Fruit fly (Drosophila melanogaster) whole organism, prepupa: ENCODE measurements around the gene Ccdc58.

ENCODE experiments used
- CG10631 ChIP-seq: fragments of 200-800 bp; sonication (Bioruptor generic); optimal IDR thresholded peaks from 2 replicates; lab custom pipeline; 2016; ENCODE audit warnings: missing biosample characterization, missing genetic modification characterization
- CG11294 ChIP-seq: fragments of 200-800 bp; sonication (Bioruptor generic); IDR thresholded peaks from 2 replicates; pipeline ENCODE4 v1.3.6; 2022; ENCODE audit warnings: missing biosample characterization, missing genetic modification characterization
- CG11762 ChIP-seq: fragments of 200-800 bp; sonication (Bioruptor generic); optimal IDR thresholded peaks from 3 replicates; lab custom pipeline; 2016; ENCODE audit warnings: missing biosample characterization, missing genetic modification characterization; ENCODE audit not compliant: insufficient read depth
- CG11902 ChIP-seq: fragments of 200-800 bp; sonication (Bioruptor generic); optimal IDR thresholded peaks from 3 replicates; lab custom pipeline; 2016; ENCODE audit warnings: missing biosample characterization, missing genetic modification characterization
- CG1621 ChIP-seq: fragments of 200-800 bp; sonication (Bioruptor generic); optimal IDR thresholded peaks from 3 replicates; lab custom pipeline; 2018; ENCODE audit warnings: missing biosample characterization, mild to moderate bottlenecking, missing genetic modification characterization
- CG16779 ChIP-seq: fragments of 200-800 bp; sonication (Bioruptor generic); optimal IDR thresholded peaks from 3 replicates; lab custom pipeline; 2017; ENCODE audit warnings: missing biosample characterization, mild to moderate bottlenecking, missing genetic modification characterization
- CG3032 ChIP-seq: fragments of 200-800 bp; optimal IDR thresholded peaks from 2 replicates; lab custom pipeline; 2019; ENCODE audit warnings: missing biosample characterization, mild to moderate bottlenecking, missing genetic modification characterization, moderate library complexity
- CG31627 ChIP-seq: fragments of 200-800 bp; sonication (Bioruptor generic); optimal IDR thresholded peaks from 3 replicates; lab custom pipeline; 2016; ENCODE audit warnings: missing biosample characterization, missing genetic modification characterization
- CG32006 ChIP-seq: fragments of 200-800 bp; sonication (Bioruptor generic); optimal IDR thresholded peaks from 3 replicates; lab custom pipeline; 2017; ENCODE audit warnings: missing biosample characterization, mild to moderate bottlenecking, missing genetic modification characterization
- CG34406 ChIP-seq: fragments of 200-800 bp; sonication (Bioruptor generic); optimal IDR thresholded peaks from 3 replicates; lab custom pipeline; 2016; ENCODE audit warnings: missing biosample characterization, missing genetic modification characterization
- CG3919 ChIP-seq: fragments of 200-800 bp; sonication (Bioruptor generic); optimal IDR thresholded peaks from 3 replicates; lab custom pipeline; 2016; ENCODE audit warnings: missing biosample characterization, missing genetic modification characterization
- CG4318 ChIP-seq: fragments of 200-800 bp; sonication (Bioruptor generic); optimal IDR thresholded peaks from 3 replicates; lab custom pipeline; 2017; ENCODE audit warnings: missing biosample characterization, mild to moderate bottlenecking, missing genetic modification characterization
- CG6163 ChIP-seq: fragments of 200-800 bp; sonication (Bioruptor generic); IDR thresholded peaks from 3 replicates; pipeline ENCODE4 v1.3.6; 2022; ENCODE audit warnings: missing biosample characterization, missing genetic modification characterization
- CG6276 ChIP-seq: fragments of 200-800 bp; sonication (Bioruptor generic); optimal IDR thresholded peaks from 2 replicates; lab custom pipeline; 2017; ENCODE audit warnings: missing biosample characterization, mild to moderate bottlenecking, missing genetic modification characterization
- CG6792 ChIP-seq: fragments of 200-800 bp; sonication (Bioruptor generic); optimal IDR thresholded peaks from 3 replicates; lab custom pipeline; 2016; ENCODE audit warnings: missing biosample characterization, missing genetic modification characterization
- CG6808 ChIP-seq: fragments of 200-800 bp; sonication (Bioruptor generic); optimal IDR thresholded peaks from 3 replicates; lab custom pipeline; 2017; ENCODE audit warnings: missing biosample characterization, missing genetic modification characterization, mild to moderate bottlenecking, moderate library complexity, missing genetic modification reagents
- CG6854 ChIP-seq: fragments of 200-800 bp; sonication (Bioruptor generic); optimal IDR thresholded peaks from 2 replicates; lab custom pipeline; 2017; ENCODE audit warnings: missing biosample characterization, mild to moderate bottlenecking, missing genetic modification characterization
- CG7368 ChIP-seq: fragments of 200-800 bp; sonication (Bioruptor generic); optimal IDR thresholded peaks from 3 replicates; lab custom pipeline; 2016; ENCODE audit warnings: missing biosample characterization, missing genetic modification characterization
- CG8119 ChIP-seq: fragments of 200-800 bp; sonication (Bioruptor generic); IDR thresholded peaks from 3 replicates; pipeline ENCODE4 v1.3.6; 2022; ENCODE audit warnings: missing biosample characterization, missing genetic modification characterization
- CG8319 ChIP-seq: fragments of 200-800 bp; sonication (Bioruptor generic); optimal IDR thresholded peaks from 3 replicates; lab custom pipeline; 2016; ENCODE audit warnings: missing biosample characterization, missing genetic modification characterization
- CG8632 ChIP-seq: fragments of 200-800 bp; sonication (Bioruptor generic); optimal IDR thresholded peaks from 3 replicates; lab custom pipeline; 2016; ENCODE audit warnings: missing biosample characterization, missing genetic modification characterization
- CG9139 ChIP-seq: fragments of 200-800 bp; sonication (Bioruptor generic); optimal IDR thresholded peaks from 3 replicates; lab custom pipeline; 2017; ENCODE audit warnings: missing biosample characterization, mild to moderate bottlenecking, missing genetic modification characterization
- Eip75B ChIP-seq: fragments of 200-800 bp; sonication (Bioruptor generic); optimal IDR thresholded peaks from 3 replicates; lab custom pipeline; 2016; ENCODE audit warnings: missing biosample characterization, missing genetic modification characterization
- Eip78C ChIP-seq: fragments of 200-800 bp; sonication (Bioruptor generic); peaks from one replicate; lab custom pipeline; 2016; ENCODE audit warnings: missing biosample characterization, missing genetic modification characterization
- Eip93F ChIP-seq: fragments of 200-800 bp; sonication (Bioruptor generic); optimal IDR thresholded peaks from 2 replicates; lab custom pipeline; 2016; ENCODE audit warnings: missing biosample characterization, mild to moderate bottlenecking, missing genetic modification characterization
- Ets21C ChIP-seq: fragments of 200-800 bp; sonication (Bioruptor generic); optimal IDR thresholded peaks from 3 replicates; lab custom pipeline; 2016; ENCODE audit warnings: missing biosample characterization, missing genetic modification characterization
- Ets96B ChIP-seq: fragments of 200-800 bp; optimal IDR thresholded peaks from 2 replicates; lab custom pipeline; 2019; ENCODE audit warnings: missing biosample characterization, mild to moderate bottlenecking, missing genetic modification characterization, moderate library complexity
- Gug ChIP-seq: fragments of 200-800 bp; sonication (Bioruptor generic); IDR thresholded peaks from 2 replicates; pipeline ENCODE4 v1.3.6; 2022; ENCODE audit warnings: missing biosample characterization, missing genetic modification characterization
- Hr38 ChIP-seq: sonication (Bioruptor generic); optimal IDR thresholded peaks from 2 replicates; lab custom pipeline; 2016; ENCODE audit warnings: missing biosample characterization, missing genetic modification characterization
- Hr39 ChIP-seq: fragments of 200-800 bp; sonication (Bioruptor generic); optimal IDR thresholded peaks from 2 replicates; lab custom pipeline; 2016; ENCODE audit warnings: missing biosample characterization, missing genetic modification characterization
- Hr4 ChIP-seq: fragments of 200-800 bp; sonication (Bioruptor generic); optimal IDR thresholded peaks from 3 replicates; lab custom pipeline; 2016; ENCODE audit warnings: missing biosample characterization, missing genetic modification characterization
- Met ChIP-seq: fragments of 200-800 bp; sonication (Bioruptor generic); optimal IDR thresholded peaks from 3 replicates; lab custom pipeline; 2016; ENCODE audit warnings: missing biosample characterization, missing genetic modification characterization
- OdsH ChIP-seq: fragments of 200-800 bp; sonication (Bioruptor generic); optimal IDR thresholded peaks from 3 replicates; lab custom pipeline; 2016; ENCODE audit warnings: missing biosample characterization, missing genetic modification characterization
- Smox ChIP-seq: fragments of 200-800 bp; sonication (Bioruptor generic); optimal IDR thresholded peaks from 3 replicates; lab custom pipeline; 2016; ENCODE audit warnings: missing biosample characterization, missing genetic modification characterization
- Sox102F ChIP-seq: fragments of 200-800 bp; sonication (Bioruptor generic); optimal IDR thresholded peaks from 2 replicates; lab custom pipeline; 2016; ENCODE audit warnings: missing biosample characterization, mild to moderate bottlenecking, missing genetic modification characterization
- Sox15 ChIP-seq: fragments of 200-800 bp; sonication (Bioruptor generic); optimal IDR thresholded peaks from 3 replicates; lab custom pipeline; 2016; ENCODE audit warnings: missing biosample characterization, missing genetic modification characterization
- achi ChIP-seq: fragments of 200-800 bp; sonication (Bioruptor generic); optimal IDR thresholded peaks from 3 replicates; lab custom pipeline; 2016; ENCODE audit warnings: missing biosample characterization, missing genetic modification characterization
- cyc ChIP-seq: fragments of 200-800 bp; sonication (Bioruptor generic); optimal IDR thresholded peaks from 3 replicates; lab custom pipeline; 2016; ENCODE audit warnings: missing biosample characterization, missing genetic modification characterization
- dac ChIP-seq: fragments of 200-800 bp; sonication (Bioruptor generic); optimal IDR thresholded peaks from 2 replicates; lab custom pipeline; 2017; ENCODE audit warnings: missing biosample characterization, mild to moderate bottlenecking, missing genetic modification characterization
- dsx ChIP-seq: fragments of 200-800 bp; optimal IDR thresholded peaks from 3 replicates; lab custom pipeline; 2019; ENCODE audit warnings: missing biosample characterization, mild to moderate bottlenecking, missing genetic modification characterization, moderate library complexity; ENCODE audit not compliant: poor library complexity, severe bottlenecking
- eg ChIP-seq: fragments of 200-800 bp; sonication (Bioruptor generic); IDR thresholded peaks from 3 replicates; pipeline ENCODE4 v1.3.6; 2022; ENCODE audit warnings: missing biosample characterization, missing genetic modification characterization
- esn ChIP-seq: fragments of 200-800 bp; sonication (Bioruptor generic); optimal IDR thresholded peaks from 2 replicates; lab custom pipeline; 2016; ENCODE audit warnings: missing biosample characterization, mild to moderate bottlenecking, missing genetic modification characterization, moderate library complexity
- fd59A ChIP-seq: fragments of 200-800 bp; sonication (Bioruptor generic); optimal IDR thresholded peaks from 2 replicates; lab custom pipeline; 2017; ENCODE audit warnings: missing biosample characterization, mild to moderate bottlenecking, missing genetic modification characterization, missing genetic modification reagents
- fd85E ChIP-seq: fragments of 200-800 bp; sonication (Bioruptor generic); optimal IDR thresholded peaks from 3 replicates; lab custom pipeline; 2016; ENCODE audit warnings: missing biosample characterization, missing genetic modification characterization
- net ChIP-seq: fragments of 200-800 bp; sonication (Bioruptor generic); optimal IDR thresholded peaks from 3 replicates; lab custom pipeline; 2016; ENCODE audit warnings: missing biosample characterization, missing genetic modification characterization
- pdm3 ChIP-seq: fragments of 200-800 bp; sonication (Bioruptor generic); optimal IDR thresholded peaks from 3 replicates; lab custom pipeline; 2016; ENCODE audit warnings: missing biosample characterization, missing genetic modification characterization
- spab ChIP-seq: fragments of 200-800 bp; sonication (Bioruptor generic); optimal IDR thresholded peaks from 2 replicates; lab custom pipeline; 2017; ENCODE audit warnings: missing biosample characterization, mild to moderate bottlenecking, missing genetic modification characterization, missing genetic modification reagents
- ss ChIP-seq, 2 experiments: fragments of 200-800 bp; sonication (Bioruptor generic); optimal IDR thresholded peaks; 2 replicates in 1 of 2; 3 replicates in 1 of 2; lab custom pipeline; 2017 to 2018; ENCODE audit warnings: mild to moderate bottlenecking in 2 of 2, missing biosample characterization in 2 of 2, missing genetic modification characterization in 2 of 2, moderate library complexity in 1 of 2
- svp ChIP-seq: fragments of 200-800 bp; sonication (Bioruptor generic); peaks from one replicate; lab custom pipeline; 2016; ENCODE audit warnings: missing biosample characterization, missing genetic modification characterization
- topi ChIP-seq: fragments of 200-800 bp; sonication (Bioruptor generic); optimal IDR thresholded peaks from 3 replicates; lab custom pipeline; 2016; ENCODE audit warnings: missing biosample characterization, missing genetic modification characterization
- vri ChIP-seq: fragments of 200-800 bp; sonication (Bioruptor generic); optimal IDR thresholded peaks from 3 replicates; lab custom pipeline; 2016; ENCODE audit warnings: missing biosample characterization, mild to moderate bottlenecking, missing genetic modification characterization

Gene Ccdc58

dm6 chr3L:19790929-19791687, 13.9 kb upstream of the Ccdc58 start:
- TF ChIP-seq fd59A (peak; percentile 51), CG3032 (peak; percentile 62), ss (GFP tag; optimal IDR thresholded peaks at IDR 0.05; lab: Kevin White, UChicago) (peak; percentile 49 to 62), CG4318 (peak; percentile 62), OdsH (GFP tag; lab: Kevin White, UChicago) (peak; percentile 67), Eip78C (GFP tag; lab: Kevin White, UChicago) (peak; percentile 95), CG6808 (GFP tag; lab: Kevin White, UChicago) (peak; percentile 43), svp (GFP tag; lab: Kevin White, UChicago) (peak; percentile 91), Sox102F (GFP tag; lab: Kevin White, UChicago) (peak; percentile 63), CG34406 (peak; percentile 49), Hr38 (GFP tag; lab: Kevin White, UChicago) (no peak), achi (GFP tag; lab: Kevin White, UChicago) (peak; percentile 55), Ets96B (tag; lab: Kevin White, UChicago) (peak; percentile 63), CG1621 (no peak), CG6276 (GFP tag; lab: Kevin White, UChicago) (peak; percentile 39), CG10631 (GFP tag; lab: Kevin White, UChicago) (peak; percentile 54), CG11762 (peak; percentile 26), Gug (GFP tag; lab: Robert Waterston, UW) (no peak; the same call in 1 of the 2 replicates), Hr4 (GFP tag; lab: Kevin White, UChicago) (peak; percentile 63), pdm3 (GFP tag; lab: Kevin White, UChicago) (peak; percentile 73), dsx (GFP tag; lab: Kevin White, UChicago) (peak; percentile 9), CG6854 (GFP tag; lab: Kevin White, UChicago) (peak; percentile 4), CG9139 (GFP tag; lab: Kevin White, UChicago) (peak; percentile 24), dac (GFP tag; lab: Kevin White, UChicago) (peak; percentile 42), Met (GFP tag; lab: Kevin White, UChicago) (peak; percentile 80), net (GFP tag; lab: Kevin White, UChicago) (peak; percentile 68), CG8119 (peak; percentile 63), CG11902 (GFP tag; lab: Kevin White, UChicago) (peak; percentile 14), spab (peak; percentile 56), CG31627 (peak; percentile 67), CG6163 (peak; percentile 59; the same call in 2 of the 3 replicates), vri (GFP tag; lab: Kevin White, UChicago) (no peak), CG32006 (GFP tag; lab: Kevin White, UChicago) (peak; percentile 73), fd85E (GFP tag; lab: Kevin White, UChicago) (no peak), CG8319 (GFP tag; lab: Kevin White, UChicago) (peak; percentile 44), CG8632 (GFP tag; lab: Kevin White, UChicago) (peak; percentile 58), esn (GFP tag; lab: Kevin White, UChicago) (peak; percentile 82), Hr39 (peak; percentile 72), Eip93F (peak; percentile 9), Eip75B (peak; percentile 76), topi (GFP tag; lab: Kevin White, UChicago) (peak; percentile 77), cyc (peak; percentile 49), CG6792 (GFP tag; lab: Kevin White, UChicago) (peak; percentile 58), Ets21C (GFP tag; lab: Kevin White, UChicago) (peak; percentile 64), CG3919 (GFP tag; lab: Kevin White, UChicago) (peak; percentile 62), eg (peak; percentile 41; the same call in 2 of the 3 replicates), CG16779 (tag; lab: Kevin White, UChicago) (peak; percentile 37), CG11294 (GFP tag; lab: Robert Waterston, UW) (no peak), Sox15 (GFP tag; lab: Kevin White, UChicago) (peak; percentile 33), CG7368 (GFP tag; lab: Kevin White, UChicago) (peak; percentile 34), Smox (GFP tag; lab: Kevin White, UChicago) (peak; percentile 27)
